Fruit fly (Drosophila melanogaster) whole organism, embryonic: ENCODE data around the gene CG12112.

Experiments
- CG10654 ChIP-seq: fragments of 200-800 bp; sonication (Bioruptor generic); optimal IDR thresholded peaks from 2 replicates; lab custom pipeline; 2016; ENCODE audit warnings: missing biosample characterization, missing genetic modification characterization
- CG11456 ChIP-seq: fragments of 200-800 bp; sonication (Bioruptor generic); IDR thresholded peaks from 3 replicates; pipeline ENCODE4 v1.3.6; 2022; ENCODE audit warnings: missing biosample characterization, missing genetic modification characterization
- CG12104 ChIP-seq: fragments of 200-800 bp; sonication (Bioruptor generic); optimal IDR thresholded peaks from 3 replicates; lab custom pipeline; 2016; ENCODE audit warnings: missing biosample characterization, missing genetic modification characterization
- CG12299 ChIP-seq: fragments of 200-800 bp; sonication (Bioruptor generic); optimal IDR thresholded peaks from 2 replicates; lab custom pipeline; 2018; ENCODE audit warnings: missing biosample characterization, mild to moderate bottlenecking, missing genetic modification characterization
- CG12744 ChIP-seq: fragments of 200-800 bp; sonication (Bioruptor generic); optimal IDR thresholded peaks from 2 replicates; lab custom pipeline; 2016; ENCODE audit warnings: missing biosample characterization, missing genetic modification characterization
- CG13424 ChIP-seq: fragments of 200-800 bp; sonication (Bioruptor generic); optimal IDR thresholded peaks from 2 replicates; lab custom pipeline; 2019; ENCODE audit warnings: missing biosample characterization, mild to moderate bottlenecking, missing genetic modification characterization, moderate library complexity
- CG15011 ChIP-seq: fragments of 200-800 bp; sonication (Bioruptor generic); optimal IDR thresholded peaks from 3 replicates; lab custom pipeline; 2018; ENCODE audit warnings: missing biosample characterization, mild to moderate bottlenecking, missing genetic modification characterization
- CG15073 ChIP-seq: fragments of 200-800 bp; sonication (Bioruptor generic); optimal IDR thresholded peaks from 2 replicates; lab custom pipeline; 2016; ENCODE audit warnings: missing biosample characterization, missing genetic modification characterization
- CG15479 ChIP-seq: fragments of 200-800 bp; sonication (Bioruptor generic); optimal IDR thresholded peaks from 3 replicates; lab custom pipeline; 2019; ENCODE audit warnings: missing biosample characterization, mild to moderate bottlenecking, missing genetic modification characterization, moderate library complexity
- CG16779 ChIP-seq: fragments of 200-800 bp; sonication (Bioruptor generic); IDR thresholded peaks from 2 replicates; pipeline ENCODE4 v1.3.6; 2022; ENCODE audit warnings: missing biosample characterization, missing genetic modification characterization
- CG17186 ChIP-seq: fragments of 200-800 bp; sonication (Bioruptor generic); optimal IDR thresholded peaks from 3 replicates; lab custom pipeline; 2017; ENCODE audit warnings: missing biosample characterization, missing genetic modification reagents, missing genetic modification characterization
- CG18599 ChIP-seq: fragments of 200-800 bp; sonication (Bioruptor generic); optimal IDR thresholded peaks from 3 replicates; lab custom pipeline; 2017; ENCODE audit warnings: missing biosample characterization, missing genetic modification characterization, mild to moderate bottlenecking, moderate library complexity, missing genetic modification reagents
- CG18619 ChIP-seq: fragments of 200-800 bp; sonication (Bioruptor generic); optimal IDR thresholded peaks from 3 replicates; lab custom pipeline; 2017; ENCODE audit warnings: missing biosample characterization, mild to moderate bottlenecking, missing genetic modification characterization
- CG3065 ChIP-seq: fragments of 200-800 bp; sonication (Bioruptor generic); optimal IDR thresholded peaks from 2 replicates; lab custom pipeline; 2016; ENCODE audit warnings: missing biosample characterization, missing genetic modification characterization
- CG34376 ChIP-seq: fragments of 200-800 bp; sonication (Bioruptor generic); optimal IDR thresholded peaks from 2 replicates; lab custom pipeline; 2018; ENCODE audit warnings: missing biosample characterization, mild to moderate bottlenecking, missing genetic modification characterization
- CG42726 ChIP-seq: fragments of 200-800 bp; sonication (Bioruptor generic); IDR thresholded peaks from 2 replicates; pipeline ENCODE4 v1.3.6; 2022; ENCODE audit warnings: missing biosample characterization, missing genetic modification characterization; ENCODE audit not compliant: partially characterized antibody
- CG4730 ChIP-seq: fragments of 200-800 bp; sonication (Bioruptor generic); IDR thresholded peaks from 2 replicates; pipeline ENCODE4 v1.3.6; 2022; ENCODE audit warnings: missing biosample characterization, missing genetic modification characterization
- CG6175 ChIP-seq: fragments of 200-800 bp; sonication (Bioruptor generic); IDR thresholded peaks from 3 replicates; pipeline ENCODE4 v1.3.6; 2022; ENCODE audit warnings: missing biosample characterization, missing genetic modification characterization
- D ChIP-seq, 2 experiments: fragments of 200-800 bp in 1 of 2; fragments of >200 bp in 1 of 2; sonication (Bioruptor generic) in 1 of 2; optimal IDR thresholded peaks; 2 replicates in 1 of 2; 3 replicates in 1 of 2; lab custom pipeline; 2017; ENCODE audit warnings: mild to moderate bottlenecking in 1 of 2, missing biosample characterization in 1 of 2, missing genetic modification characterization in 1 of 2, missing genetic modification reagents in 1 of 2
- Dll ChIP-seq: fragments of 200-800 bp; sonication (Bioruptor generic); IDR thresholded peaks from 4 replicates; pipeline ENCODE4 v1.3.6; 2022; ENCODE audit warnings: missing biosample characterization, missing genetic modification characterization; ENCODE audit not compliant: partially characterized antibody
- Ets65A ChIP-seq: fragments of 200-800 bp; sonication (Bioruptor generic); peaks from one replicate; lab custom pipeline; 2016; ENCODE audit warnings: missing biosample characterization, missing genetic modification characterization
- Ets97D ChIP-seq: fragments of 200-800 bp; sonication (Bioruptor generic); optimal IDR thresholded peaks from 3 replicates; lab custom pipeline; 2016; ENCODE audit warnings: missing biosample characterization, missing genetic modification characterization
- GATAe ChIP-seq: fragments of 200-800 bp; sonication (Bioruptor generic); conservative IDR thresholded peaks from 2 replicates; pipeline ENCODE4 v1.3.6; 2022; ENCODE audit warnings: missing biosample characterization, missing genetic modification characterization
- HmgD ChIP-seq: fragments of 200-800 bp; sonication (Bioruptor generic); optimal IDR thresholded peaks from 3 replicates; lab custom pipeline; 2016; ENCODE audit warnings: missing biosample characterization, missing genetic modification characterization
- MESR4 ChIP-seq: fragments of 200-800 bp; sonication (Bioruptor generic); optimal IDR thresholded peaks from 2 replicates; lab custom pipeline; 2018; ENCODE audit warnings: missing biosample characterization, mild to moderate bottlenecking, missing genetic modification characterization, moderate library complexity
- Mad ChIP-seq: fragments of 200-800 bp; sonication (Bioruptor generic); optimal IDR thresholded peaks from 2 replicates; lab custom pipeline; 2016; ENCODE audit warnings: missing biosample characterization, missing genetic modification characterization
- Mrtf ChIP-seq: fragments of 200-800 bp; sonication (Bioruptor generic); IDR thresholded peaks from 3 replicates; pipeline ENCODE4 v1.3.6; 2022; ENCODE audit warnings: missing biosample characterization, missing genetic modification characterization
- NC2α ChIP-seq: fragments of 200-800 bp; sonication (Bioruptor generic); optimal IDR thresholded peaks from 2 replicates; lab custom pipeline; 2016; ENCODE audit warnings: missing biosample characterization, missing genetic modification characterization
- Vsx1 ChIP-seq: fragments of 200-800 bp; sonication (Bioruptor generic); optimal IDR thresholded peaks from 2 replicates; lab custom pipeline; 2017; ENCODE audit warnings: missing biosample characterization, mild to moderate bottlenecking, missing genetic modification characterization, missing genetic modification reagents
- chm ChIP-seq: fragments of 200-800 bp; sonication (Bioruptor generic); IDR thresholded peaks from 2 replicates; pipeline ENCODE4 v1.3.6; 2022; ENCODE audit warnings: missing biosample characterization, missing genetic modification characterization
- crol ChIP-seq: fragments of 200-800 bp; sonication (Bioruptor generic); IDR thresholded peaks from 2 replicates; pipeline ENCODE4 v1.3.6; 2022; ENCODE audit warnings: missing biosample characterization, missing genetic modification characterization
- crp ChIP-seq, 2 experiments: fragments of 200-800 bp; sonication (Bioruptor generic); optimal IDR thresholded peaks; 2 replicates in 1 of 2; 3 replicates in 1 of 2; lab custom pipeline; 2017; ENCODE audit warnings: missing biosample characterization in 2 of 2, missing genetic modification characterization in 2 of 2, mild to moderate bottlenecking in 1 of 2, moderate library complexity in 1 of 2
- dimm ChIP-seq: fragments of 200-800 bp; sonication (Bioruptor generic); IDR thresholded peaks from 2 replicates; pipeline ENCODE4 v1.3.6; 2022; ENCODE audit warnings: missing biosample characterization, missing genetic modification characterization
- dmrt99B ChIP-seq: fragments of 200-800 bp; sonication (Bioruptor generic); optimal IDR thresholded peaks from 2 replicates; lab custom pipeline; 2018; ENCODE audit warnings: missing biosample characterization, mild to moderate bottlenecking, missing genetic modification characterization, moderate library complexity
- fru ChIP-seq: fragments of >200 bp; optimal IDR thresholded peaks from 2 replicates; lab custom pipeline; 2017
- ftz-f1 ChIP-seq: fragments of 200-800 bp; sonication (Bioruptor generic); optimal IDR thresholded peaks from 2 replicates; lab custom pipeline; 2016; ENCODE audit warnings: missing biosample characterization, missing genetic modification characterization
- gcm2 ChIP-seq: fragments of 200-800 bp; sonication (Bioruptor generic); optimal IDR thresholded peaks from 2 replicates; lab custom pipeline; 2016; ENCODE audit warnings: missing biosample characterization, missing genetic modification characterization
- inv ChIP-seq: fragments of 200-800 bp; sonication (Bioruptor generic); IDR thresholded peaks from 2 replicates; pipeline ENCODE4 v1.3.6; 2022; ENCODE audit warnings: missing biosample characterization, missing genetic modification characterization; ENCODE audit not compliant: partially characterized antibody
- mam ChIP-seq: fragments of 200-800 bp; sonication (Bioruptor generic); optimal IDR thresholded peaks from 3 replicates; lab custom pipeline; 2016; ENCODE audit warnings: missing biosample characterization, missing genetic modification characterization
- nerfin-2 ChIP-seq: fragments of 200-800 bp; sonication (Bioruptor generic); IDR thresholded peaks from 2 replicates; pipeline ENCODE4 v1.3.6; 2022; ENCODE audit warnings: missing biosample characterization, missing genetic modification characterization; ENCODE audit not compliant: partially characterized antibody
- nom ChIP-seq: fragments of 200-800 bp; sonication (Bioruptor generic); optimal IDR thresholded peaks from 2 replicates; lab custom pipeline; 2017; ENCODE audit warnings: missing biosample characterization, missing genetic modification characterization, mild to moderate bottlenecking, moderate library complexity, missing genetic modification reagents
- p53 ChIP-seq: fragments of 200-800 bp; sonication (Bioruptor generic); optimal IDR thresholded peaks from 2 replicates; lab custom pipeline; 2016; ENCODE audit warnings: missing biosample characterization, missing genetic modification characterization
- pnt ChIP-seq: fragments of 200-800 bp; sonication (Bioruptor generic); optimal IDR thresholded peaks from 3 replicates; lab custom pipeline; 2016; ENCODE audit warnings: missing biosample characterization, missing genetic modification characterization
- seq ChIP-seq: fragments of 200-800 bp; sonication (Bioruptor generic); IDR thresholded peaks from 2 replicates; pipeline ENCODE4 v1.3.6; 2022; ENCODE audit warnings: missing biosample characterization, missing genetic modification characterization
- slbo ChIP-seq: fragments of 200-800 bp; sonication (Bioruptor generic); IDR thresholded peaks from 2 replicates; pipeline ENCODE4 v1.3.6; 2022; ENCODE audit warnings: missing biosample characterization, missing genetic modification characterization
- slp2 ChIP-seq: fragments of 200-800 bp; sonication (Bioruptor generic); optimal IDR thresholded peaks from 2 replicates; lab custom pipeline; 2016; ENCODE audit warnings: missing biosample characterization, missing genetic modification characterization
- sob ChIP-seq: fragments of 200-800 bp; sonication (Bioruptor generic); IDR thresholded peaks from 2 replicates; pipeline ENCODE4 v1.3.6; 2022; ENCODE audit warnings: missing biosample characterization, missing genetic modification characterization
- trem ChIP-seq: fragments of 200-800 bp; optimal IDR thresholded peaks from 3 replicates; lab custom pipeline; 2019; ENCODE audit warnings: missing biosample characterization, mild to moderate bottlenecking, missing genetic modification characterization, moderate library complexity
- unc-4 ChIP-seq: fragments of 200-800 bp; sonication (Bioruptor generic); IDR thresholded peaks from 2 replicates; pipeline ENCODE4 v1.3.6; 2022; ENCODE audit warnings: missing biosample characterization, missing genetic modification characterization; ENCODE audit not compliant: partially characterized antibody

The CG12112 gene

DNA sequence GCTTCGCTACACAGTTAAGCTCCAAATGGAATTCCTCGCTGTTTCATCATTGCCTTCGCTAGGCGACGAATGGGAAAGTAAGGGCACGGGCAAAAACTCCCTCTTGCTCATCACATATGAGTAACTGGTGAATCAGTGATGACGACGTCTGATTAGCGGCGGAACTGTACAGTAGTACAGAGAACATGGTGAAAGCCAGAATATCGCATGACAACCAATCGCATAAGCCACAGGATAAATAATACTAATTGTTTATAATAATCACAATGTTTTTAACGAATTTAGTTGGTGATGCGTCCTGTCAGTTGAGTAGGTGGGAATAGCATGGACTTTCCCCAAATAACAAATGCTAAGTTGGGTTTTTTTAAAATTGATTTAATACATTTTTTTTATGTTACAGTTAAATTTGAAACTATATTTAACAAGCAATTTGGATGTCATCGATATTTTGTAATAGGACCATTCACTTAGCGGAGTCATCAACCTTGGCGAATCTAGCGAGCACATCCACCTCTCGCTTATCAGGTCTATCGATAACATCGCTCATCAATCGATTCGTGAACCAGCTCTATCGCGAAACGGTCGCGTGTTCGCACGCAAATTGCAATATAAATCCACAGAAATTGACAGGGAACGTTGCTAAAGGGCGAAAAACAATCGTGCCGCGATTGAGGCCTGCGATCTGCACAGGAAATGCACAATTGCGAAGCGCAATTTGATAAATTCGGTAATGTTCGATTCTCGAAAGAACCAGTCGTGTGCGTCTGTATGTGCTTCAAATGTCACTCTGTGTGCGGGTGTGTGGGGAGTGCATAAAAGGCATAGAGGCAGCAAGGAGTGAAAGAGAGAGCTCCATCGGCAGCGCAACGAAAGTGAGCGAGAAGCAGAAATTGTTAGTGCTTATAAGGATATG lies at the start of gene CG12112, which contains the start of gene Trf4-1 (continued):
- peak; percentile 34 for TF ChIP-seq CG13424 (tag; lab: Kevin White, UChicago)
- no peak for TF ChIP-seq CG4730 (GFP tag; lab: Robert Waterston, UW)
- no peak for TF ChIP-seq chm (GFP tag; lab: Robert Waterston, UW)
- TF ChIP-seq CG12744 (GFP tag; lab: Kevin White, UChicago), result no peak
- TF ChIP-seq CG34376 (GFP tag; lab: Kevin White, UChicago), result no peak
- TF ChIP-seq Dll (GFP tag; lab: Robert Waterston, UW), result peak; percentile 79
- peak; percentile 11 for TF ChIP-seq mam (GFP tag; lab: Kevin White, UChicago)
- no peak for TF ChIP-seq p53 (GFP tag; lab: Kevin White, UChicago)
- TF ChIP-seq nom, result peak; percentile 49
- no peak for TF ChIP-seq ftz-f1 (GFP tag; lab: Kevin White, UChicago)
- no peak for TF ChIP-seq dimm (GFP tag; lab: Robert Waterston, UW)
- TF ChIP-seq Ets97D (GFP tag; lab: Kevin White, UChicago), result peak; percentile 57
- peak; percentile 49 for TF ChIP-seq trem
- peak; percentile 91 for TF ChIP-seq CG15479
- no peak for TF ChIP-seq Mad (GFP tag; lab: Kevin White, UChicago)
- TF ChIP-seq CG10654 (GFP tag; lab: Kevin White, UChicago), result no peak
- TF ChIP-seq gcm2, result no peak
- TF ChIP-seq nerfin-2 (GFP tag; lab: Robert Waterston, UW), result peak; percentile 43; the same call in 1 of the 2 replicates
- TF ChIP-seq seq (GFP tag; lab: Robert Waterston, UW), result no peak
- 0 out of 2 replicates have a peak, but pooled peaks have one; percentile 38 for TF ChIP-seq slbo (GFP tag; lab: Robert Waterston, UW)
- TF ChIP-seq CG16779 (GFP tag; lab: Robert Waterston, UW), result no peak
- no peak for TF ChIP-seq fru (lab: Kevin White, UChicago)
- no peak for TF ChIP-seq CG42726 (GFP tag; lab: Robert Waterston, UW)
- TF ChIP-seq GATAe, result no peak
- TF ChIP-seq CG18619 (GFP tag; lab: Kevin White, UChicago), result no peak
- no peak for TF ChIP-seq CG15073
- TF ChIP-seq Mrtf (GFP tag; lab: Robert Waterston, UW), result no peak
- TF ChIP-seq slp2, result no peak
- TF ChIP-seq inv, result peak; percentile 76
- TF ChIP-seq Vsx1, result no peak
- no peak for TF ChIP-seq NC2α (GFP tag; lab: Kevin White, UChicago)
- TF ChIP-seq CG6175 (GFP tag; lab: Robert Waterston, UW), result no peak
- TF ChIP-seq Ets65A (GFP tag; lab: Kevin White, UChicago), result peak; percentile 66
- no peak for TF ChIP-seq CG3065 (GFP tag; lab: Kevin White, UChicago)
- no peak for TF ChIP-seq sob (GFP tag; lab: Robert Waterston, UW)
- peak; percentile 77 for TF ChIP-seq unc-4
- TF ChIP-seq CG17186, result peak; percentile 20
- peak; percentile 14 for TF ChIP-seq D (optimal IDR thresholded peaks at IDR 0.05; lab: Kevin White, UChicago)
- TF ChIP-seq D (GFP tag; optimal IDR thresholded peaks at IDR 0.05; lab: Kevin White, UChicago), result no peak
- TF ChIP-seq CG11456, result no peak
- peak in 1 of 2 experiments; percentile 21 for TF ChIP-seq crp (GFP tag; optimal IDR thresholded peaks at IDR 0.05; lab: Kevin White, UChicago)
- TF ChIP-seq CG12104 (GFP tag; lab: Kevin White, UChicago), result peak; percentile 11
- peak; percentile 90 for TF ChIP-seq MESR4 (GFP tag; lab: Kevin White, UChicago)
- TF ChIP-seq crol (GFP tag; lab: Robert Waterston, UW), result peak; percentile 82
- TF ChIP-seq pnt, result no peak
- TF ChIP-seq CG12299, result no peak
- TF ChIP-seq HmgD (GFP tag; lab: Kevin White, UChicago), result peak; percentile 48
- TF ChIP-seq CG18599 (GFP tag; lab: Kevin White, UChicago), result no peak
- no peak for TF ChIP-seq dmrt99B
- TF ChIP-seq CG15011 (GFP tag; lab: Kevin White, UChicago), result no peak
